Fruit fly (Drosophila melanogaster) whole organism, embryonic: Measurements from ENCODE around the gene CG6225.

Experiments used
- Atf6 ChIP-seq: fragments of 200-800 bp; sonication (Bioruptor generic); IDR thresholded peaks from 2 replicates; pipeline ENCODE4 v1.3.6; 2022; ENCODE audit warnings: missing biosample characterization, missing genetic modification characterization
- Awh ChIP-seq: fragments of 200-800 bp; sonication (Bioruptor generic); IDR thresholded peaks from 2 replicates; pipeline ENCODE4, ENCODE4 v1.3.6; 2022; ENCODE audit warnings: missing biosample characterization, missing genetic modification characterization
- CG10267 ChIP-seq: fragments of 200-800 bp; sonication (Bioruptor generic); optimal IDR thresholded peaks from 2 replicates; lab custom pipeline; 2018; ENCODE audit warnings: missing biosample characterization, mild to moderate bottlenecking, missing genetic modification characterization, moderate library complexity
- CG10321 ChIP-seq: fragments of 200-800 bp; sonication (Bioruptor generic); IDR thresholded peaks from 2 replicates; pipeline ENCODE4 v1.3.6; 2022; ENCODE audit warnings: missing biosample characterization, missing genetic modification characterization
- CG11398 ChIP-seq: fragments of 200-800 bp; sonication (Bioruptor generic); optimal IDR thresholded peaks from 2 replicates; lab custom pipeline; 2016; ENCODE audit warnings: missing biosample characterization, missing genetic modification characterization
- CG11456 ChIP-seq: fragments of 200-800 bp; sonication (Bioruptor generic); IDR thresholded peaks from 3 replicates; pipeline ENCODE4 v1.3.6; 2022; ENCODE audit warnings: missing biosample characterization, missing genetic modification characterization
- CG15073 ChIP-seq: fragments of 200-800 bp; sonication (Bioruptor generic); optimal IDR thresholded peaks from 2 replicates; lab custom pipeline; 2016; ENCODE audit warnings: missing biosample characterization, missing genetic modification characterization
- CG2129 ChIP-seq: fragments of 200-800 bp; sonication (Bioruptor generic); IDR thresholded peaks from 2 replicates; pipeline ENCODE4 v1.3.6; 2022; ENCODE audit warnings: missing biosample characterization, missing genetic modification characterization; ENCODE audit not compliant: partially characterized antibody
- CG2199 ChIP-seq: fragments of 200-800 bp; sonication (Bioruptor generic); IDR thresholded peaks from 3 replicates; pipeline ENCODE4 v1.3.6; 2022; ENCODE audit warnings: missing biosample characterization, missing genetic modification characterization
- CG2202 ChIP-seq: fragments of 200-800 bp; sonication (Bioruptor generic); optimal IDR thresholded peaks from 2 replicates; lab custom pipeline; 2018; ENCODE audit warnings: missing biosample characterization, mild to moderate bottlenecking, missing genetic modification characterization
- CG32772 ChIP-seq: fragments of 200-800 bp; sonication (Bioruptor generic); IDR thresholded peaks from 2 replicates; pipeline ENCODE4 v1.3.6; 2022; ENCODE audit warnings: missing biosample characterization, missing genetic modification characterization
- CG3838 ChIP-seq: fragments of 200-800 bp; sonication (Bioruptor generic); optimal IDR thresholded peaks from 3 replicates; lab custom pipeline; 2016; ENCODE audit warnings: missing biosample characterization, missing genetic modification characterization
- CG8281 ChIP-seq: fragments of 200-800 bp; sonication (Bioruptor generic); optimal IDR thresholded peaks from 2 replicates; lab custom pipeline; 2018; ENCODE audit warnings: missing biosample characterization, mild to moderate bottlenecking, missing genetic modification characterization, moderate library complexity
- CG9727 ChIP-seq: fragments of 200-800 bp; sonication (Bioruptor generic); optimal IDR thresholded peaks from 3 replicates; lab custom pipeline; 2017; ENCODE audit warnings: missing biosample characterization, mild to moderate bottlenecking, missing genetic modification characterization
- CTCF ChIP-seq: fragments of 200-800 bp; sonication (Bioruptor generic); optimal IDR thresholded peaks from 2 replicates; lab custom pipeline; 2017; ENCODE audit warnings: missing biosample characterization, mild to moderate bottlenecking, missing genetic modification characterization, moderate library complexity
- CkIIα-i1 ChIP-seq: fragments of 200-800 bp; sonication (Bioruptor generic); IDR thresholded peaks from 2 replicates; pipeline ENCODE4 v1.3.6; 2022; ENCODE audit warnings: missing biosample characterization, missing genetic modification characterization
- Dad ChIP-seq: fragments of 200-800 bp; sonication (Bioruptor generic); optimal IDR thresholded peaks from 3 replicates; lab custom pipeline; 2016; ENCODE audit warnings: missing biosample characterization, missing genetic modification characterization
- E2f2 ChIP-seq: fragments of 200-800 bp; sonication (Bioruptor generic); IDR thresholded peaks from 2 replicates; pipeline ENCODE4 v1.3.6; 2022; ENCODE audit warnings: missing biosample characterization, missing genetic modification characterization
- HmgZ ChIP-seq: fragments of 200-800 bp; sonication (Bioruptor generic); optimal IDR thresholded peaks from 2 replicates; lab custom pipeline; 2018; ENCODE audit warnings: missing biosample characterization, mild to moderate bottlenecking, missing genetic modification characterization
- Hsf ChIP-seq: fragments of 200-800 bp; sonication (Bioruptor generic); optimal IDR thresholded peaks from 3 replicates; lab custom pipeline; 2016; ENCODE audit warnings: missing biosample characterization, missing genetic modification characterization
- Jarid2 ChIP-seq: fragments of 200-800 bp; sonication (Bioruptor generic); optimal IDR thresholded peaks from 3 replicates; lab custom pipeline; 2017; ENCODE audit warnings: mild to moderate bottlenecking, missing biosample characterization, missing genetic modification reagents, missing genetic modification characterization
- Med ChIP-seq: fragments of 200-800 bp; sonication (Bioruptor generic); peaks from one replicate; lab custom pipeline; 2016; ENCODE audit warnings: missing biosample characterization, missing genetic modification characterization, mild to moderate bottlenecking, inconsistent platforms, moderate library complexity
- Meics ChIP-seq: fragments of 200-800 bp; sonication (Bioruptor generic); optimal IDR thresholded peaks from 2 replicates; lab custom pipeline; 2017; ENCODE audit warnings: missing biosample characterization, mild to moderate bottlenecking, missing genetic modification characterization
- Nf-YB ChIP-seq: fragments of 200-800 bp; sonication (Bioruptor generic); optimal IDR thresholded peaks from 3 replicates; lab custom pipeline; 2019; ENCODE audit warnings: missing biosample characterization, mild to moderate bottlenecking, missing genetic modification characterization, moderate library complexity
- Scr ChIP-seq: fragments of 200-800 bp; sonication (Bioruptor generic); IDR thresholded peaks from 2 replicates; pipeline ENCODE4 v1.3.6; 2022; ENCODE audit warnings: missing biosample characterization, missing genetic modification characterization; ENCODE audit not compliant: partially characterized antibody
- Ssrp ChIP-seq: fragments of 200-800 bp; sonication (Bioruptor generic); optimal IDR thresholded peaks from 2 replicates; lab custom pipeline; 2018; ENCODE audit warnings: missing biosample characterization, mild to moderate bottlenecking, missing genetic modification characterization, moderate library complexity
- Xrp1 ChIP-seq: fragments of 200-800 bp; sonication (Bioruptor generic); IDR thresholded peaks from 2 replicates; pipeline ENCODE4 v1.3.6; 2022; ENCODE audit warnings: missing biosample characterization, missing genetic modification characterization
- ash1 ChIP-seq: fragments of 200-800 bp; sonication (Bioruptor generic); optimal IDR thresholded peaks from 2 replicates; lab custom pipeline; 2018; ENCODE audit warnings: missing biosample characterization, mild to moderate bottlenecking, missing genetic modification characterization
- az2 ChIP-seq: fragments of 200-800 bp; sonication (Bioruptor generic); optimal IDR thresholded peaks from 3 replicates; lab custom pipeline; 2016; ENCODE audit warnings: missing biosample characterization, missing genetic modification characterization
- chif ChIP-seq, 2 experiments: fragments of 200-800 bp; sonication (Bioruptor generic); optimal IDR thresholded peaks; 3 replicates each; lab custom pipeline; 2016; ENCODE audit warnings: missing biosample characterization in 2 of 2, missing genetic modification characterization in 2 of 2
- dm ChIP-seq: fragments of 200-800 bp; sonication (Bioruptor generic); optimal IDR thresholded peaks from 3 replicates; lab custom pipeline; 2016; ENCODE audit warnings: missing biosample characterization, missing genetic modification characterization
- fu2 ChIP-seq: fragments of 200-800 bp; sonication (Bioruptor generic); optimal IDR thresholded peaks from 2 replicates; lab custom pipeline; 2016; ENCODE audit warnings: missing biosample characterization, missing genetic modification characterization
- gfzf ChIP-seq: fragments of 200-800 bp; sonication (Bioruptor generic); optimal IDR thresholded peaks from 2 replicates; lab custom pipeline; 2016; ENCODE audit warnings: missing biosample characterization, mild to moderate bottlenecking, missing genetic modification characterization, moderate library complexity
- hbn ChIP-seq: fragments of 200-800 bp; sonication (Bioruptor generic); IDR thresholded peaks from 2 replicates; pipeline ENCODE4 v1.3.6; 2022; ENCODE audit warnings: missing biosample characterization, missing genetic modification characterization; ENCODE audit not compliant: partially characterized antibody
- hth ChIP-seq: fragments of >200 bp; optimal IDR thresholded peaks from 2 replicates; lab custom pipeline; 2017; ENCODE audit warnings: inconsistent platforms
- insv ChIP-seq, 2 experiments: fragments of 200-800 bp; sonication (Bioruptor generic); optimal IDR thresholded peaks; 3 replicates each; lab custom pipeline; 2016 to 2018; ENCODE audit warnings: missing biosample characterization in 2 of 2, missing genetic modification characterization in 2 of 2
- jumu ChIP-seq: fragments of 200-800 bp; sonication (Bioruptor generic); optimal IDR thresholded peaks from 3 replicates; lab custom pipeline; 2016; ENCODE audit warnings: missing biosample characterization, missing genetic modification characterization
- knrl ChIP-seq: fragments of 200-800 bp; sonication (Bioruptor generic); IDR thresholded peaks from 3 replicates; pipeline ENCODE4 v1.3.6; 2022; ENCODE audit warnings: missing biosample characterization, missing genetic modification characterization; ENCODE audit not compliant: partially characterized antibody
- lola ChIP-seq, 3 experiments: fragments of >200 bp in 2 of 3; fragments of 200-800 bp in 1 of 3; sonication (Bioruptor generic) in 1 of 3; optimal IDR thresholded peaks; 2 replicates each; lab custom pipeline; 2017 to 2019; ENCODE audit warnings: missing biosample characterization in 3 of 3, missing genetic modification characterization in 3 of 3, mild to moderate bottlenecking in 1 of 3, moderate library complexity in 1 of 3
- pnt ChIP-seq: fragments of 200-800 bp; sonication (Bioruptor generic); optimal IDR thresholded peaks from 3 replicates; lab custom pipeline; 2016; ENCODE audit warnings: missing biosample characterization, missing genetic modification characterization
- pzg ChIP-seq: fragments of 200-800 bp; sonication (Bioruptor generic); optimal IDR thresholded peaks from 3 replicates; lab custom pipeline; 2018; ENCODE audit warnings: missing biosample characterization, mild to moderate bottlenecking, missing genetic modification characterization, moderate library complexity
- ranshi ChIP-seq: fragments of 200-800 bp; sonication (Bioruptor generic); IDR thresholded peaks from 2 replicates; pipeline ENCODE4 v1.3.6; 2022; ENCODE audit warnings: missing biosample characterization, missing genetic modification characterization
- rib ChIP-seq: fragments of 200-800 bp; sonication (Bioruptor generic); IDR thresholded peaks from 2 replicates; pipeline ENCODE4 v1.3.6; 2022; ENCODE audit warnings: missing biosample characterization, missing genetic modification characterization
- scrt ChIP-seq: fragments of 200-800 bp; sonication (Bioruptor generic); optimal IDR thresholded peaks from 2 replicates; lab custom pipeline; 2018; ENCODE audit warnings: missing biosample characterization, mild to moderate bottlenecking, missing genetic modification characterization, moderate library complexity
- tgo ChIP-seq: fragments of 200-800 bp; sonication (Bioruptor generic); IDR thresholded peaks from 3 replicates; pipeline ENCODE4 v1.3.6; 2022; ENCODE audit warnings: missing biosample characterization, missing genetic modification characterization
- tup ChIP-seq: fragments of 200-800 bp; sonication (Bioruptor generic); optimal IDR thresholded peaks from 2 replicates; lab custom pipeline; 2016; ENCODE audit warnings: missing biosample characterization, mild to moderate bottlenecking, missing genetic modification characterization, moderate library complexity
- vfl ChIP-seq: fragments of 200-800 bp; sonication (Bioruptor generic); optimal IDR thresholded peaks from 2 replicates; lab custom pipeline; 2016; ENCODE audit warnings: missing biosample characterization, missing genetic modification characterization
- zfh1 ChIP-seq: fragments of 200-800 bp; sonication (Bioruptor generic); IDR thresholded peaks from 3 replicates; pipeline ENCODE4 v1.3.6; 2022; ENCODE audit warnings: missing biosample characterization, missing genetic modification characterization

The CG6225 gene

DNA sequence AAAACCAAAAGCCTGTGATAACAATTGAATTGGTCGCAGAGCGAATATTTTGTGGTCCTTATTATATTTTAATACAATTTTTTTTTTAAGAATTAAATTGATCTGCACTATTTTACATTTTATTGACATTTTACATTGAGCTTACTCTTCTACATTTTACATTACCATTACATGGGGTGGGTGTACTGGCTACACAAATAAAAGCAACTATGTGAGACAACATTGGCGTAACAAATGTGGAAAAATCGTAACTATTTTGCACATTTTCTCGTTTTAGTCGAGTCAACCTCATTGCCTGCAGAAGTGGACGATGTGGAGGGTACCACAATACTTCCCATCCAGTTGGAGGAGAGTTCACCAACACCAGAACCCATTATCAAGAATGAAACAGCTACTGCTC is 3.8 kb upstream of the CG6225 start (continued):
- peak; percentile 84 for TF ChIP-seq CTCF (GFP tag; lab: Kevin White, UChicago)
- TF ChIP-seq Scr, result peak; percentile 16; the same call in 1 of the 2 replicates
- TF ChIP-seq chif (GFP tag; optimal IDR thresholded peaks at IDR 0.05; lab: Kevin White, UChicago), result peak in 1 of 2 experiments; percentile 10
- no peak for TF ChIP-seq zfh1 (GFP tag; lab: Robert Waterston, UW)
- peak; percentile 7 for TF ChIP-seq CG10267
- peak; percentile 1 for TF ChIP-seq Ssrp (tag; lab: Kevin White, UChicago)
- TF ChIP-seq tup (GFP tag; lab: Kevin White, UChicago), result no peak
- no peak for TF ChIP-seq Dad (GFP tag; lab: Kevin White, UChicago)
- peak; percentile 15 for TF ChIP-seq gfzf (GFP tag; lab: Kevin White, UChicago)
- TF ChIP-seq pzg (GFP tag; lab: Kevin White, UChicago), result no peak
- no peak for TF ChIP-seq CG10321 (GFP tag; lab: Robert Waterston, UW)
- TF ChIP-seq Awh (GFP tag; lab: Robert Waterston, UW), result no peak
- no peak for TF ChIP-seq jumu (GFP tag; lab: Kevin White, UChicago)
- no peak for TF ChIP-seq rib (GFP tag; lab: Robert Waterston, UW)
- peak; percentile 33 for TF ChIP-seq HmgZ
- no peak for TF ChIP-seq Meics (GFP tag; lab: Kevin White, UChicago)
- no peak for TF ChIP-seq Atf6 (GFP tag; lab: Robert Waterston, UW)
- TF ChIP-seq, all 482 proteins: peak for 34

DNA sequence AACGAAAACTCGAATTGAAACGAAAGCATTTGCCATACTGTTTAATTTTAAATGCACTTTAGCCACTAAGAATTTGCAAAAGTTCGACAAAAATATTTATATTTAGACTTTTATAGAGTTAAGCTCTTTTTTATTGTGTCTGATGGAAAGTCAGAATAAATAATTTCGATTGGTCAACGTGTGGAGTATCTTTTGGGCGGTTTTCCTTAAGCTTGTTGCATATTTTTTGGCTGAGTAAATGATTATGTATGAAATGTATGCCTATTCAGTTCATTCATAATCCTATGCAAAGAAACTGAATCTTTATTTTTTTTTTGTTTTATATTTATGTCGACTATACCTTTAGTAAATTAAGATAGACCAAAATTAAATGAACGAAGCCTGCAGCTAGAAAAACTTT is 1.6 kb upstream of the CG6225 start:
- TF ChIP-seq Med (peak; percentile 11), insv (GFP tag; optimal IDR thresholded peaks at IDR 0.05; lab: Kevin White, UChicago) (no peak), CG2199 (GFP tag; lab: Robert Waterston, UW) (peak; percentile 93), lola (GFP tag; optimal IDR thresholded peaks at IDR 0.05; lab: Kevin White, UChicago) (peak in 1 of 3 experiments; percentile 15)
- TF ChIP-seq, all 482 proteins: peak for 3

DNA sequence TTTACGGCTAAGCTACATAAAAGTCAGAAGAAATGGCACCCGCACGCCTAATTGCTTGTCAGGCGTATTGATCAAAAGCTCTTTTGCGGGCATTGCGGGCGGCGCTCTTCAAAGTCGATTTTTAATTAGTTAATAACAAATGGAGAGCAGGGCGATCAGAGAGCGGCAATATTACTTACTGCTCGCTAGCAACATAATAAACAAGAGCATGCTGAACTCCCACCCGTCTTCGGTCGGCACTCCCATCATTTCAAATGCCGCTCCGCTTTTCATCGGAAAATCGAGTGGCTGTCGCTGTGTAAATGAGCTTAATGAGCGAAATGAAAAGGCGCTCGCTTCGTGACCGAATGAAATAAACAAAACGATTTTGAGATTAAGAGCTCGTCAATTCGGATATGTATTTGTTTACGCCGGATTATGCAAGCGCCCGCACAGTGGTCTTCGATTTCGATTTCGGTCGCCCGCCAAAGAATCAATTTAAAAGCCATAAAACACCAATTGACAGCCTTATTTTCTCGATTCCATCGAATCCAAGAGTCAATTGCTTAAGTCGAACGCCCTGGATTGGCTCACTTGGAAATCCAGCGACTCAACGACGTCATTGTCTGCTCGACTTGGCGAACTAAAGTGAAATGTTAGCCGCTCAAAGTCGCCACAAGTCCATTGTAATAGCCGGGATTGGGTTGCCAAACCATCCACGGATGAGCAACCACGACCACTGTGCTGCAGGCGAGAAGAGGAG is 695 bp upstream of the CG6225 start:
- peak; percentile 45 for TF ChIP-seq vfl (GFP tag; lab: Kevin White, UChicago)
- peak; percentile 82 for TF ChIP-seq tgo
- TF ChIP-seq CG15073, result peak; percentile 32
- TF ChIP-seq CG2202 (tag; lab: Kevin White, UChicago), result no peak
- TF ChIP-seq CG2129 (GFP tag; lab: Robert Waterston, UW), result no peak
- TF ChIP-seq hbn (GFP tag; lab: Robert Waterston, UW), result no peak
- TF ChIP-seq Nf-YB (GFP tag; lab: Kevin White, UChicago), result peak; percentile 54
- TF ChIP-seq E2f2, result peak; percentile 57
- TF ChIP-seq CG11456, result peak; percentile 82
- peak; percentile 75 for TF ChIP-seq az2 (GFP tag; lab: Kevin White, UChicago)
- TF ChIP-seq knrl (GFP tag; lab: Robert Waterston, UW), result no peak
- TF ChIP-seq CkIIα-i1 (GFP tag; lab: Robert Waterston, UW), result no peak
- TF ChIP-seq scrt (GFP tag; lab: Kevin White, UChicago), result peak; percentile 53
- TF ChIP-seq pnt, result peak; percentile 78
- TF ChIP-seq hth (lab: Kevin White, UChicago), result no peak
- TF ChIP-seq Xrp1 (GFP tag; lab: Robert Waterston, UW), result peak; percentile 64
- TF ChIP-seq CG3838 (GFP tag; lab: Kevin White, UChicago), result no peak
- peak; percentile 63 for TF ChIP-seq CG32772 (GFP tag; lab: Robert Waterston, UW)
- peak; percentile 72 for TF ChIP-seq Hsf
- peak; percentile 75 for TF ChIP-seq fu2 (GFP tag; lab: Kevin White, UChicago)
- no peak for TF ChIP-seq ash1
- peak; percentile 76 for TF ChIP-seq ranshi (GFP tag; lab: Robert Waterston, UW)
- TF ChIP-seq CG8281 (tag; lab: Kevin White, UChicago), result peak; percentile 67
- TF ChIP-seq CG11398 (GFP tag; lab: Kevin White, UChicago), result peak; percentile 71
- peak; percentile 77 for TF ChIP-seq dm (GFP tag; lab: Kevin White, UChicago)
- peak; percentile 61 for TF ChIP-seq CG9727 (GFP tag; lab: Kevin White, UChicago)
- peak; percentile 32 for TF ChIP-seq Jarid2 (GFP tag; lab: Kevin White, UChicago)
